Fruit fly (Drosophila melanogaster) whole organism, pupa: ENCODE data around the gene CG31832.

ENCODE experiments used
- CG10348 ChIP-seq: fragments of 200-800 bp; sonication (Bioruptor generic); IDR thresholded peaks from 2 replicates; pipeline ENCODE4 v1.3.6; 2022; ENCODE audit warnings: missing biosample characterization, missing genetic modification characterization
- CG12605 ChIP-seq: fragments of 200-800 bp; sonication (Bioruptor generic); IDR thresholded peaks from 2 replicates; pipeline ENCODE4 v1.3.6; 2022; ENCODE audit warnings: missing biosample characterization, missing genetic modification characterization
- CG13204 ChIP-seq: fragments of 200-800 bp; sonication (Bioruptor generic); optimal IDR thresholded peaks from 2 replicates; lab custom pipeline; 2018; ENCODE audit warnings: missing biosample characterization, mild to moderate bottlenecking, missing genetic modification characterization, moderate library complexity
- CG14655 ChIP-seq: fragments of 200-800 bp; sonication (Bioruptor generic); optimal IDR thresholded peaks from 3 replicates; lab custom pipeline; 2017; ENCODE audit warnings: mild to moderate bottlenecking, missing biosample characterization, missing genetic modification reagents, missing genetic modification characterization
- CG15710 ChIP-seq: fragments of 200-800 bp; sonication (Bioruptor generic); optimal IDR thresholded peaks from 2 replicates; lab custom pipeline; 2018; ENCODE audit warnings: missing biosample characterization, mild to moderate bottlenecking, missing genetic modification characterization, moderate library complexity
- CG17806 ChIP-seq: fragments of 200-800 bp; sonication (Bioruptor generic); optimal IDR thresholded peaks from 2 replicates; lab custom pipeline; 2018; ENCODE audit warnings: missing biosample characterization, mild to moderate bottlenecking, missing genetic modification characterization, moderate library complexity
- CG32121 ChIP-seq: fragments of 200-800 bp; sonication (Bioruptor generic); IDR thresholded peaks from 2 replicates; pipeline ENCODE4 v1.3.6; 2022; ENCODE audit warnings: missing biosample characterization, missing genetic modification characterization
- CG34367 ChIP-seq: fragments of 200-800 bp; sonication (Bioruptor generic); optimal IDR thresholded peaks from 2 replicates; lab custom pipeline; 2018; ENCODE audit warnings: missing biosample characterization, mild to moderate bottlenecking, missing genetic modification characterization
- CG4496 ChIP-seq: fragments of 200-800 bp; sonication (Bioruptor generic); IDR thresholded peaks from 3 replicates; pipeline ENCODE4 v1.3.6; 2022; ENCODE audit warnings: missing biosample characterization, missing genetic modification characterization
- CG8159 ChIP-seq: fragments of 200-800 bp; sonication (Bioruptor generic); optimal IDR thresholded peaks from 3 replicates; lab custom pipeline; 2018; ENCODE audit warnings: missing biosample characterization, mild to moderate bottlenecking, missing genetic modification characterization, moderate library complexity
- CG8301 ChIP-seq: fragments of 200-800 bp; sonication (Bioruptor generic); optimal IDR thresholded peaks from 2 replicates; lab custom pipeline; 2018; ENCODE audit warnings: missing biosample characterization, mild to moderate bottlenecking, missing genetic modification characterization
- CG9948 ChIP-seq: fragments of 200-800 bp; sonication (Bioruptor generic); optimal IDR thresholded peaks from 2 replicates; lab custom pipeline; 2018; ENCODE audit warnings: missing biosample characterization, mild to moderate bottlenecking, missing genetic modification characterization, moderate library complexity
- D1 ChIP-seq: fragments of 200-800 bp; sonication (Bioruptor generic); optimal IDR thresholded peaks from 2 replicates; lab custom pipeline; 2018; ENCODE audit warnings: missing biosample characterization, mild to moderate bottlenecking, missing genetic modification characterization, moderate library complexity
- EcR ChIP-seq: fragments of 200-800 bp; sonication (Bioruptor generic); optimal IDR thresholded peaks from 3 replicates; lab custom pipeline; 2019; ENCODE audit warnings: missing biosample characterization, missing genetic modification characterization, mild to moderate bottlenecking, moderate library complexity, missing genetic modification reagents
- Ets98B ChIP-seq: fragments of 200-800 bp; sonication (Bioruptor generic); IDR thresholded peaks from 2 replicates; pipeline ENCODE4 v1.3.6; 2022; ENCODE audit warnings: missing biosample characterization, missing genetic modification characterization
- Pif1A ChIP-seq: fragments of 200-800 bp; sonication (Bioruptor generic); optimal IDR thresholded peaks from 3 replicates; lab custom pipeline; 2016; ENCODE audit warnings: missing biosample characterization, missing genetic modification characterization
- Pif1B ChIP-seq: fragments of 200-800 bp; sonication (Bioruptor generic); optimal IDR thresholded peaks from 3 replicates; lab custom pipeline; 2016; ENCODE audit warnings: missing biosample characterization, missing genetic modification characterization
- Snoo ChIP-seq: fragments of 200-800 bp; sonication (Bioruptor generic); optimal IDR thresholded peaks from 3 replicates; lab custom pipeline; 2017; ENCODE audit warnings: missing biosample characterization, mild to moderate bottlenecking, missing genetic modification characterization, inconsistent platforms
- fd96Ca ChIP-seq: fragments of 200-800 bp; sonication (Bioruptor generic); IDR thresholded peaks from 3 replicates; pipeline ENCODE4 v1.3.6; 2022; ENCODE audit warnings: missing biosample characterization, missing genetic modification characterization
- gl ChIP-seq: fragments of 200-800 bp; sonication (Bioruptor generic); optimal IDR thresholded peaks from 2 replicates; lab custom pipeline; 2018; ENCODE audit warnings: missing biosample characterization, mild to moderate bottlenecking, missing genetic modification characterization
- rn ChIP-seq: fragments of 200-800 bp; sonication (Bioruptor generic); IDR thresholded peaks from 2 replicates; pipeline ENCODE4 v1.3.6; 2022; ENCODE audit warnings: missing biosample characterization, missing genetic modification characterization

The CG31832 gene

DNA sequence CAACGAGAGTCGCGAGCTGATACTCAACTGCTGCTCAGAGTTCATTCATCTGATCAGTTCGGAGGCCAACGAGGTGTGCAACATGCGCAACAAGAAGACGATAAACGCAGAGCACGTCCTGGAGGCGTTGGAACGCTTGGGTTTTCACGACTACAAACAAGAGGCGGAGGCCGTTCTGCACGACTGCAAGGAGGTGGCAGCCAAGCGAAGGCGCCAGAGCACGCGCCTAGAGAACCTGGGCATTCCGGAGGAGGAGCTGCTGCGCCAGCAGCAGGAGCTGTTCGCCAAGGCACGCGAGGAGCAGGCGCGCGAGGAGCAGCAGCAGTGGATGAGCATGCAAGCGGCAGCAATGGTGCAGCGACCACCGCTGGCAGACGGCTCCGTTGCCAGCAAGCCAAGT lies 23.5 kb downstream of the CG31832 start:
- TF ChIP-seq CG17806 (tag; lab: Kevin White, UChicago): no peak
- no peak for TF ChIP-seq EcR (GFP tag; lab: Kevin White, UChicago)
- TF ChIP-seq Pif1B (GFP tag; lab: Kevin White, UChicago): no peak
- no peak for TF ChIP-seq D1 (tag; lab: Kevin White, UChicago)
- no peak for TF ChIP-seq Pif1A (GFP tag; lab: Kevin White, UChicago)
- TF ChIP-seq gl (tag; lab: Kevin White, UChicago): no peak
- TF ChIP-seq Snoo (tag; lab: Kevin White, UChicago): no peak
- no peak for TF ChIP-seq Ets98B (GFP tag; lab: Robert Waterston, UW)
- TF ChIP-seq CG9948 (tag; lab: Kevin White, UChicago): no peak

DNA sequence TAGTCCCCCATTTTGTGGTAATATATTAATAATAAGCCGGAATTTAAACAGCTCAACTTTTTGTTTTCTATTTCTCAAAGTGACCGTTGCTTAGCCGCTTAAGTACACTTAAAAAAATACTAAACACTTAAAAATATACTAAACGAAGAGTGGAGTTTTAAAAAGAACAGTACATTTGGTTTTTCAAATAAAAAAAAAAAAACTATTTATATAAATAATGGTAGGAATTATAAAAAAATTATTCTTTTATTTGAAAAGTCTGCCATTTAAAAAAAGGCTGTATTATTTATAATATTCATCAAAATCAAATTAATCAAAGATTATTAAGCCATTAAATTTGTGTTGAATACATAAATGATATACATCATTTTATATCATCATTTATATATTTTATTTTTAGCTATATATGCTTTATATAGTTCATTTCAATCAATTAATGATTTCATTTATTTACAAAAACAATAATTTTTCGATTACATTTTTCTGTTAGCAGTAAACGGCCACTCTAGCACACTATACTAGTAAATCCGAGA lies 24.2 kb downstream of the CG31832 start, which contains the start of the genes Ankrd49 and NC2beta:
TSS of gene Ankrd49 (minus strand) at position 101 of the 533 bp plus-strand sequence.
TSS of gene NC2beta (plus strand) at position 483 of the 533 bp plus-strand sequence.
- TF ChIP-seq CG17806 (tag; lab: Kevin White, UChicago) (no peak), fd96Ca (no peak), CG12605 (GFP tag; lab: Robert Waterston, UW) (no peak), rn (GFP tag; lab: Robert Waterston, UW) (no peak), Pif1B (GFP tag; lab: Kevin White, UChicago) (no peak), CG32121 (GFP tag; lab: Robert Waterston, UW) (no peak), CG8159 (no peak), CG4496 (GFP tag; lab: Robert Waterston, UW) (no peak), CG8301 (tag; lab: Kevin White, UChicago) (no peak), EcR (GFP tag; lab: Kevin White, UChicago) (no peak), Ets98B (GFP tag; lab: Robert Waterston, UW) (no peak), D1 (tag; lab: Kevin White, UChicago) (no peak), CG14655 (GFP tag; lab: Kevin White, UChicago) (no peak), CG10348 (GFP tag; lab: Robert Waterston, UW) (no peak)

DNA sequence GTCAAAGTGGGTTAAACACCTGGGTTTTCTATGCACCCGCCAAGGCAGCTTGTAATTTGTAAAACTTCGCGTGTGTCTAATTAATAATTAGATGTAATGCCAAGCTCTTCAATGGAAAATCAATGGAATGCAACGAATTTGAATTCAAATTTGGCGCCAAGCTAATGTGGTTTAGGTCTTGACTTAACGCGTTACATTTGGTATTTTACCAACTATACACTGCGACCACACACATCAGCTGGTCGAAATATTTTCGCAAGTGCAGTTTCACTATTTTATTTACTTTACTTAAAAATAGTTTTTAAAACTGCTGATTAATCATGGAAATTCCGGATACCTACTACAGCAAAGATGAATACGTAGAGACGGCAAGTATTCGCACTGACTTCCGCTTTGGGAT lies 26.0 kb downstream of the CG31832 start, which contains the start of gene DCTN5-p25:
TSS of gene DCTN5-p25 (plus strand) at position 229 of the 400 bp plus-strand sequence.
- no peak for TF ChIP-seq CG10348 (GFP tag; lab: Robert Waterston, UW)
- TF ChIP-seq CG13204: no peak
- TF ChIP-seq CG17806 (tag; lab: Kevin White, UChicago): no peak
- no peak for TF ChIP-seq CG15710
- no peak for TF ChIP-seq Ets98B (GFP tag; lab: Robert Waterston, UW)
- no peak for TF ChIP-seq EcR (GFP tag; lab: Kevin White, UChicago)
- no peak for TF ChIP-seq Snoo (tag; lab: Kevin White, UChicago)
- no peak for TF ChIP-seq CG9948 (tag; lab: Kevin White, UChicago)
- TF ChIP-seq CG34367: no peak
- no peak for TF ChIP-seq CG14655 (GFP tag; lab: Kevin White, UChicago)
- TF ChIP-seq CG32121 (GFP tag; lab: Robert Waterston, UW): no peak
- no peak for TF ChIP-seq fd96Ca

DNA sequence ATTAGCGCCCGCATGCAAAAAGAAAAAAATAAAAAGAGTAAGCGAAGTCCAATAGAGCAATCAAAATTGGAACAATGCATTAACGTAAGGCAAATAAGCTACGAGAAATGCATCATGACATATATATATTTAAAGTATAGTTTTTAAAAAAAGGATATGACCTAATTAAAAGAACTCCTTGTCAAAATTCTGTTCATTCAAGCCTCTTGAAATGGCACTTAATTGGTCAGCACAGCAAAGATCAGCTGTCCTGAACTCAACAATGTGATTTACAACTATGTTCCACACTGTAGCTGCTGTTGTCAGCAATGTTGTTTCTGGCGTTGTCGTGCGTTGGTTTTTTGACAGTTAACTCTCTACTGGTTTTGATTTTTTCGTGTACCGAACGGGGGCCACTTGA lies 29.7 kb downstream of the CG31832 start:
- no peak for TF ChIP-seq EcR (GFP tag; lab: Kevin White, UChicago)
- no peak for TF ChIP-seq CG14655 (GFP tag; lab: Kevin White, UChicago)
- no peak for TF ChIP-seq fd96Ca
- TF ChIP-seq Pif1A (GFP tag; lab: Kevin White, UChicago): no peak
- no peak for TF ChIP-seq rn (GFP tag; lab: Robert Waterston, UW)
- no peak for TF ChIP-seq CG32121 (GFP tag; lab: Robert Waterston, UW)
- TF ChIP-seq CG17806 (tag; lab: Kevin White, UChicago): no peak

DNA sequence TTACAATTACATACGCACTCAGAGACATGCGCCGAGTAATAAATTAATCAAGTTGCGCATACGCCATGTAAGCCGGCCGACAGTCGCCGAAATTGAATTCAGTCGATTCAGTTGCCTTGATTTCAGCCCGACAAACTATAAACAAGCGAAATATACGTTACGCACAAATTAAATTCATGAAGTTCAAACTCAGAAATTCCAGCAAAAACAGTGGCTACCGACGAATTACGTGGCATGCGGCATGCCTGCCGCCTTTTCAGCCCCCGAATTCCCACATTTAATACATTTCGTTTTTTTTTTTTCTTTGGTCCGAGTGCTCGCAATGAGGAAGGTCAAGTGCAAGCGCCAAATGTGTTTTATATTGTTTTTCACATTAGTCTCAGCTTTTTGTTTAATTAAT lies 31.2 kb downstream of the CG31832 start:
- TF ChIP-seq CG32121 (GFP tag; lab: Robert Waterston, UW): no peak
- TF ChIP-seq CG14655 (GFP tag; lab: Kevin White, UChicago): no peak
- TF ChIP-seq gl (tag; lab: Kevin White, UChicago): no peak
- no peak for TF ChIP-seq CG17806 (tag; lab: Kevin White, UChicago)
- TF ChIP-seq CG8301 (tag; lab: Kevin White, UChicago): no peak
- TF ChIP-seq D1 (tag; lab: Kevin White, UChicago): no peak
- TF ChIP-seq CG12605 (GFP tag; lab: Robert Waterston, UW): no peak
- TF ChIP-seq Ets98B (GFP tag; lab: Robert Waterston, UW): no peak
- TF ChIP-seq fd96Ca: no peak
- TF ChIP-seq Snoo (tag; lab: Kevin White, UChicago): no peak
- no peak for TF ChIP-seq CG8159
- TF ChIP-seq Pif1A (GFP tag; lab: Kevin White, UChicago): no peak
- TF ChIP-seq Pif1B (GFP tag; lab: Kevin White, UChicago): no peak
- TF ChIP-seq CG9948 (tag; lab: Kevin White, UChicago): no peak
- TF ChIP-seq, all 21 proteins: peak for 0

DNA sequence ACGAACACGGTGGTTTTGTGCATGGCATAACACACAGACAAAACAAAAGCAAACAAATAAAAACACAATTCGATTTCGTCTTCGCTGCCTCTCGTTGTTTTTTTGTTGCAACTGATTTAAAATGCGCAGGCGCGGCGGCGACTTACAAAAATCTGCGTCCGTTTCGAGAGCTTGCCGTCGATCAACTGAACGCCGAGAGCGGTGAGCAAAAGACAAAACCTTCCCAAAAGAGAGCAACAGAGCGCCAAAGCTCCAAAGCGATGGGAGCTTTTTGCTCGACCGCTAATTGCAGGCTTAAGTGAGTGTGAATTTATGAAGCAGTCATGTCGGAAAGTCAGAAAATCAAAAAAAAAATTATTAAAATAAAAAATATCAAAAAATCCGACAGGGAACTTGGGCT lies 34.2 kb downstream of the CG31832 start, which contains the start of gene mol:
TSS of gene mol (minus strand) at position 190 of the 400 bp plus-strand sequence.
- TF ChIP-seq EcR (GFP tag; lab: Kevin White, UChicago) (peak; percentile 41), D1 (tag; lab: Kevin White, UChicago) (peak; percentile 34), CG14655 (GFP tag; lab: Kevin White, UChicago) (no peak), CG8159 (peak; percentile 4), rn (GFP tag; lab: Robert Waterston, UW) (no peak), CG32121 (GFP tag; lab: Robert Waterston, UW) (no peak), CG10348 (GFP tag; lab: Robert Waterston, UW) (no peak), CG4496 (GFP tag; lab: Robert Waterston, UW) (peak; percentile 70), gl (tag; lab: Kevin White, UChicago) (peak; percentile 51), CG34367 (peak; percentile 1), CG9948 (tag; lab: Kevin White, UChicago) (no peak), CG17806 (tag; lab: Kevin White, UChicago) (no peak), CG13204 (no peak), Snoo (tag; lab: Kevin White, UChicago) (no peak), Pif1B (GFP tag; lab: Kevin White, UChicago) (no peak), Pif1A (GFP tag; lab: Kevin White, UChicago) (no peak), CG8301 (tag; lab: Kevin White, UChicago) (no peak), Ets98B (GFP tag; lab: Robert Waterston, UW) (peak; percentile 52; the same call in 1 of the 2 replicates), CG12605 (GFP tag; lab: Robert Waterston, UW) (0 out of 2 replicates have a peak, but pooled peaks have one; percentile 27), CG15710 (peak; percentile 16), fd96Ca (no peak)
- TF ChIP-seq, all 21 proteins: peak for 9
